Worm (Caenorhabditis elegans): ENCODE results near the gene F08D12.4.

The F08D12.4 gene

ce11 chrII:2805566-2805965, 27.6 kb downstream of the F08D12.4 start:
- TF ChIP-seq elt-1 (tag; optimal IDR thresholded peaks at IDR 0.05; ENCODE audit: borderline replicate concordance, insufficient read depth), result no peak

DNA sequence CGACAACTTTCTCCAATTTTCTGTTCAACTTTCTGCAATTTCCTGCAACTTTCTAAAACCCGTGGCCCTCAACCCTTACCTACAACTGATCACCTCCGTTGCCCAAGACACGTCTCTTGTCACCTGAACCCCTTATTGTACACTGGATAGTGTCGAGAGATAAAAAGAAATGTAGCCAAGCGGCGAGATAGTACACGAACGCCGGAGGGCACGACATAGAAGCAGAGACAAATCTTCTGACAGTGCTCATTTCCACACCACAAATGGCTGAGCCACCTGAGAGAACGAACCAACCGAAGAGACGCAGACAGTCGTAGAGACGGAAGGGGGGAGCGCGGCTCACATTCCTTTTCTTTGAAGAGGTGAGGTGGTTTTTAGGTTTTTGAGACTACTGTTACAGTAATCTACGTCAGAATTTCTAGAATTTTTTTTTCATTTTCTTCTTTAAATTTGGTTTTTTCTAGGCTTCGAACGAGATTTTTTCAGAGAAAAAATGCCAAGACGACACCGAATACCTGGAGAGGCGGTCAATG, 29.8 kb downstream of the F08D12.4 start, which contains the start of gene K12H6.12:
TSS of gene K12H6.12 (plus strand) at position 483 of the 533 bp plus-strand sequence.
- TF ChIP-seq ceh-83 (GFP tag; optimal IDR thresholded peaks at IDR 0.05), result no peak
- TF ChIP-seq hlh-1 (tag; optimal IDR thresholded peaks at IDR 0.05), result no peak
- no peak for TF ChIP-seq blmp-1 (tag; optimal IDR thresholded peaks at IDR 0.05)
- TF ChIP-seq cnd-1 (tag; optimal IDR thresholded peaks at IDR 0.05), result no peak
- TF ChIP-seq M03D4.4 (tag; optimal IDR thresholded peaks at IDR 0.05), result no peak
- no peak for TF ChIP-seq ceh-39 (tag; optimal IDR thresholded peaks at IDR 0.05)
- TF ChIP-seq mls-2 (tag; optimal IDR thresholded peaks at IDR 0.05), result no peak
- no peak for TF ChIP-seq unc-62 (GFP tag; optimal IDR thresholded peaks at IDR 0.05)
- no peak for TF ChIP-seq mep-1 (tag; optimal IDR thresholded peaks at IDR 0.05)
- TF ChIP-seq sptf-1 (tag; optimal IDR thresholded peaks at IDR 0.05), result no peak
- no peak for TF ChIP-seq nhr-28 (tag; optimal IDR thresholded peaks at IDR 0.05)
- TF ChIP-seq mab-5 (tag; optimal IDR thresholded peaks at IDR 0.05), result no peak
- no peak for TF ChIP-seq ceh-43 (GFP tag; optimal IDR thresholded peaks at IDR 0.05)
- no peak for TF ChIP-seq elt-1 (tag; optimal IDR thresholded peaks at IDR 0.05; ENCODE audit: borderline replicate concordance, insufficient read depth)
- TF ChIP-seq nhr-12 (tag; optimal IDR thresholded peaks at IDR 0.05), result no peak

DNA sequence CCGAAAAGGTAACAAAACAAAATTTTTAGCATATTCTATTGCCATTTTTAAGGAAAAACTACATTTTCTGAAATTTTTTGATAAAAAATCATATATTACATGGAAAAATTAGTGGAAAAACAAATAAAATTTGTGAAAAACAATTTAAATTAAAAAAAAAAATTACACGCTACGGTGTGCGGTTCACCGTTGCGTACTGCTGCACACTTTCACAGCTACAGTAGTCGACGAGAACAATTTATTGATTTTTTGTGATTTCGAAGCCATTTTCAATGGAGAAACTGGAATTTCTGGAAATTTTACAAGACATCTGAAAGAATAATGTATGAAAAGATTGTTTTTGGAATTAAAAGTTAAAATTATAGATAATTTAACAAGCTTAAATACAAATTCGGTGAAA, 37.1 kb downstream of the F08D12.4 start:
- TF ChIP-seq ztf-11 (tag; optimal IDR thresholded peaks at IDR 0.05) (no peak), pha-4 (tag; optimal IDR thresholded peaks at IDR 0.05) (no peak), sptf-1 (tag; optimal IDR thresholded peaks at IDR 0.05) (no peak), elt-3 (tag; optimal IDR thresholded peaks at IDR 0.05) (no peak), nhr-2 (tag; optimal IDR thresholded peaks at IDR 0.05) (no peak), unc-39 (tag; optimal IDR thresholded peaks at IDR 0.05) (no peak), ham-2 (GFP tag; optimal IDR thresholded peaks at IDR 0.05) (no peak)

DNA sequence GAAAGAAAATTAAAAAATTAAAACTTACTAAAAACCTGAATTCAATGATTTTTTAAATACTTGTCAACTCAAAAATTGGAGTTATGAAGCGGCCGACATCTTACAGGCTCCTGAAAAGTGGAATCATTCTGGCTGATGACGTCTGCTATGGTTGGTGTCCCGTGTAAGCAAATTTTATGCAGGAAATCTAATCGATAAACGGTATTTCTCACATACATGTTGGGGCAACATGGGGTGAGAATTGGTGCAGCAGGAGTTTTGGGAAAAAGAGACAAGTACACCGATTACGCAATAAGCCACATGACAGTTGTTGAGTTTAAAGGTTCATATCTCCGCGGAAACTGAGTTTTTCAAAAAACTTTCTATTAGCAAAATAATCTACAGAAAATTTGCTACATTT, 37.5 kb downstream of the F08D12.4 start, which contains the start of gene K12H6.2:
TSS of gene K12H6.2 (minus strand) at position 101 of the 400 bp plus-strand sequence.
- TF ChIP-seq lin-13 (tag; optimal IDR thresholded peaks at IDR 0.05) (no peak), zip-8 (tag; optimal IDR thresholded peaks at IDR 0.05) (peak; percentile 46)

- TF ChIP-seq bed-3 (GFP tag; optimal IDR thresholded peaks at IDR 0.05) (no peak), drap-1 (GFP tag; optimal IDR thresholded peaks at IDR 0.05) (no peak), blmp-1 (tag; optimal IDR thresholded peaks at IDR 0.05) (no peak)
Measured at ce11 chrII:2816676-2817075, 38.7 kb downstream of the F08D12.4 start, which contains the start of gene set-13. Gene set-13, plus strand, starts transcription at chrII:2816976.

- no peak for TF ChIP-seq nhr-76 (tag; optimal IDR thresholded peaks at IDR 0.05)
- TF ChIP-seq elt-1 (tag; optimal IDR thresholded peaks at IDR 0.05; ENCODE audit: borderline replicate concordance, insufficient read depth), result no peak
- no peak for TF ChIP-seq pha-4 (tag; optimal IDR thresholded peaks at IDR 0.05)
- TF ChIP-seq blmp-1 (tag; optimal IDR thresholded peaks at IDR 0.05), result no peak
- no peak for TF ChIP-seq nhr-2 (tag; optimal IDR thresholded peaks at IDR 0.05)
- no peak for TF ChIP-seq bed-3 (GFP tag; optimal IDR thresholded peaks at IDR 0.05)
- TF ChIP-seq unc-39 (tag; optimal IDR thresholded peaks at IDR 0.05), result no peak
- TF ChIP-seq M03D4.4 (tag; optimal IDR thresholded peaks at IDR 0.05), result no peak
- TF ChIP-seq ceh-43 (GFP tag; optimal IDR thresholded peaks at IDR 0.05), result no peak
- no peak for TF ChIP-seq lin-13 (tag; optimal IDR thresholded peaks at IDR 0.05)
- TF ChIP-seq mep-1 (tag; optimal IDR thresholded peaks at IDR 0.05), result no peak
- TF ChIP-seq hlh-1 (tag; optimal IDR thresholded peaks at IDR 0.05), result no peak
- TF ChIP-seq ham-2 (GFP tag; optimal IDR thresholded peaks at IDR 0.05), result no peak
- no peak for TF ChIP-seq sem-2 (GFP tag; optimal IDR thresholded peaks at IDR 0.05)
- TF ChIP-seq ces-1 (GFP tag; optimal IDR thresholded peaks at IDR 0.05), result no peak
- TF ChIP-seq drap-1 (GFP tag; optimal IDR thresholded peaks at IDR 0.05), result no peak
- no peak for TF ChIP-seq tbx-8 (GFP tag; optimal IDR thresholded peaks at IDR 0.05)
Measured at ce11 chrII:2822435-2822920, 44.5 kb downstream of the F08D12.4 start, which contains the start of the genes fut-4 and K12H6.10. Gene fut-4, minus strand, starts transcription at chrII:2822535. Gene K12H6.10, plus strand, starts transcription at chrII:2822870.

All from whole organism, mixed stage, embryonic.